Worm (Caenorhabditis elegans): ENCODE measurements around the gene ift-43.
A peak's percentile ranks its signal among the peaks of the same experiment; 100 is the strongest.

Gene ift-43

ce11 chrII:5680703-5681102 is 20.1 kb upstream of the ift-43 start, which contains the start of gene flp-27:
Gene flp-27, plus strand, starts transcription at chrII:5681003.
- TF ChIP-seq nhr-12 (tag; optimal IDR thresholded peaks at IDR 0.05), result no peak
- no peak for TF ChIP-seq tbx-8 (GFP tag; optimal IDR thresholded peaks at IDR 0.05)
- TF ChIP-seq mab-5 (tag; optimal IDR thresholded peaks at IDR 0.05), result no peak
- no peak for TF ChIP-seq pha-4 (tag; optimal IDR thresholded peaks at IDR 0.05)
- no peak for TF ChIP-seq flh-1 (GFP tag; optimal IDR thresholded peaks at IDR 0.05)
- no peak for TF ChIP-seq ham-2 (GFP tag; optimal IDR thresholded peaks at IDR 0.05)
- no peak for TF ChIP-seq sem-2 (GFP tag; optimal IDR thresholded peaks at IDR 0.05)
- no peak for TF ChIP-seq lsy-2 (tag; optimal IDR thresholded peaks at IDR 0.05)
- no peak for TF ChIP-seq ztf-11 (tag; optimal IDR thresholded peaks at IDR 0.05)
- TF ChIP-seq zip-8 (tag; optimal IDR thresholded peaks at IDR 0.05), result no peak
- no peak for TF ChIP-seq blmp-1 (tag; optimal IDR thresholded peaks at IDR 0.05)
- no peak for TF ChIP-seq cnd-1 (tag; optimal IDR thresholded peaks at IDR 0.05)
- TF ChIP-seq elt-3 (tag; optimal IDR thresholded peaks at IDR 0.05), result no peak
- TF ChIP-seq elt-1 (tag; optimal IDR thresholded peaks at IDR 0.05; ENCODE audit: borderline replicate concordance, insufficient read depth), result no peak
- no peak for TF ChIP-seq bed-3 (GFP tag; optimal IDR thresholded peaks at IDR 0.05)
- TF ChIP-seq drap-1 (GFP tag; optimal IDR thresholded peaks at IDR 0.05), result no peak
- TF ChIP-seq sptf-1 (tag; optimal IDR thresholded peaks at IDR 0.05), result no peak
- no peak for TF ChIP-seq snpc-4 (tag; optimal IDR thresholded peaks at IDR 0.05)
- TF ChIP-seq lin-32 (GFP tag; optimal IDR thresholded peaks at IDR 0.05), result no peak

- TF ChIP-seq unc-62 (GFP tag; optimal IDR thresholded peaks at IDR 0.05) (no peak), nhr-76 (tag; optimal IDR thresholded peaks at IDR 0.05) (no peak), lin-13 (tag; optimal IDR thresholded peaks at IDR 0.05) (no peak), blmp-1 (tag; optimal IDR thresholded peaks at IDR 0.05) (no peak), ham-2 (GFP tag; optimal IDR thresholded peaks at IDR 0.05) (no peak), M03D4.4 (tag; optimal IDR thresholded peaks at IDR 0.05) (no peak), elt-3 (tag; optimal IDR thresholded peaks at IDR 0.05) (no peak), mep-1 (tag; optimal IDR thresholded peaks at IDR 0.05) (no peak), ces-1 (GFP tag; optimal IDR thresholded peaks at IDR 0.05) (no peak), tbx-8 (GFP tag; optimal IDR thresholded peaks at IDR 0.05) (no peak), sptf-1 (tag; optimal IDR thresholded peaks at IDR 0.05) (no peak), mls-2 (tag; optimal IDR thresholded peaks at IDR 0.05) (no peak)
Measured at ce11 chrII:5669580-5669979, 9.0 kb upstream of the ift-43 start, which contains the start of gene C25H3.17. Gene C25H3.17, minus strand, starts transcription at chrII:5669680.

- no peak for TF ChIP-seq pha-4 (tag; optimal IDR thresholded peaks at IDR 0.05)
Measured at ce11 chrII:5668830-5669229, 8.2 kb upstream of the ift-43 start, which contains the start of gene C25H3.7. Gene C25H3.7, minus strand, starts transcription at chrII:5668930.

ce11 chrII:5667540-5667939 is 7.0 kb upstream of the ift-43 start:
- TF ChIP-seq unc-120 (tag; optimal IDR thresholded peaks at IDR 0.05; ENCODE audit: poor library complexity, severe bottlenecking) (no peak), ceh-43 (GFP tag; optimal IDR thresholded peaks at IDR 0.05) (no peak), mab-5 (tag; optimal IDR thresholded peaks at IDR 0.05) (no peak), nhr-237 (tag; optimal IDR thresholded peaks at IDR 0.05) (no peak), elt-1 (tag; optimal IDR thresholded peaks at IDR 0.05; ENCODE audit: borderline replicate concordance, insufficient read depth) (peak; percentile 52), blmp-1 (tag; optimal IDR thresholded peaks at IDR 0.05) (no peak), nhr-76 (tag; optimal IDR thresholded peaks at IDR 0.05) (no peak), nhr-2 (tag; optimal IDR thresholded peaks at IDR 0.05) (no peak), ceh-39 (tag; optimal IDR thresholded peaks at IDR 0.05) (peak; percentile 70), tbx-8 (GFP tag; optimal IDR thresholded peaks at IDR 0.05) (no peak), sem-2 (GFP tag; optimal IDR thresholded peaks at IDR 0.05) (peak; percentile 50), drap-1 (GFP tag; optimal IDR thresholded peaks at IDR 0.05) (peak; percentile 55)

- TF ChIP-seq M03D4.4 (tag; optimal IDR thresholded peaks at IDR 0.05) (no peak), lin-32 (GFP tag; optimal IDR thresholded peaks at IDR 0.05) (no peak), zip-8 (tag; optimal IDR thresholded peaks at IDR 0.05) (no peak), unc-120 (tag; optimal IDR thresholded peaks at IDR 0.05; ENCODE audit: poor library complexity, severe bottlenecking) (no peak), nhr-28 (tag; optimal IDR thresholded peaks at IDR 0.05) (no peak), flh-1 (GFP tag; optimal IDR thresholded peaks at IDR 0.05) (no peak), sem-2 (GFP tag; optimal IDR thresholded peaks at IDR 0.05) (no peak), nhr-76 (tag; optimal IDR thresholded peaks at IDR 0.05) (no peak), tbx-8 (GFP tag; optimal IDR thresholded peaks at IDR 0.05) (no peak), ceh-39 (tag; optimal IDR thresholded peaks at IDR 0.05) (no peak), drap-1 (GFP tag; optimal IDR thresholded peaks at IDR 0.05) (no peak), nhr-2 (tag; optimal IDR thresholded peaks at IDR 0.05) (no peak), elt-1 (tag; optimal IDR thresholded peaks at IDR 0.05; ENCODE audit: borderline replicate concordance, insufficient read depth) (no peak), bed-3 (GFP tag; optimal IDR thresholded peaks at IDR 0.05) (no peak), snpc-4 (tag; optimal IDR thresholded peaks at IDR 0.05) (no peak)
Measured at ce11 chrII:5665991-5666390, 5.4 kb upstream of the ift-43 start, which contains the start of gene C25H3.16. Gene C25H3.16, plus strand, starts transcription at chrII:5666291.

All from whole organism, mixed stage, embryonic.